Fruit fly (Drosophila melanogaster) whole organism, embryonic: ENCODE data around the gene Nct.

ENCODE experiments used
- ATbp ChIP-seq: fragments of 200-800 bp; sonication (Bioruptor generic); optimal IDR thresholded peaks from 2 replicates; lab custom pipeline; 2017; ENCODE audit warnings: missing biosample characterization, mild to moderate bottlenecking, missing genetic modification characterization, missing genetic modification reagents
- Aef1 ChIP-seq: fragments of 200-800 bp; sonication (Bioruptor generic); IDR thresholded peaks from 3 replicates; pipeline ENCODE4 v1.3.6; 2022; ENCODE audit warnings: missing biosample characterization, missing genetic modification characterization
- Atf6 ChIP-seq: fragments of 200-800 bp; sonication (Bioruptor generic); IDR thresholded peaks from 2 replicates; pipeline ENCODE4 v1.3.6; 2022; ENCODE audit warnings: missing biosample characterization, missing genetic modification characterization
- C15 ChIP-seq: fragments of 200-800 bp; sonication (Bioruptor generic); IDR thresholded peaks from 3 replicates; pipeline ENCODE4 v1.3.6; 2022; ENCODE audit warnings: missing biosample characterization, missing genetic modification characterization
- CG10267 ChIP-seq: fragments of 200-800 bp; sonication (Bioruptor generic); optimal IDR thresholded peaks from 2 replicates; lab custom pipeline; 2018; ENCODE audit warnings: missing biosample characterization, mild to moderate bottlenecking, missing genetic modification characterization, moderate library complexity
- CG11695 ChIP-seq: fragments of 200-800 bp; sonication (Bioruptor generic); IDR thresholded peaks from 3 replicates; pipeline ENCODE4 v1.3.6; 2022; ENCODE audit warnings: missing biosample characterization, missing genetic modification characterization
- CG11723 ChIP-seq: fragments of 200-800 bp; sonication (Bioruptor generic); optimal IDR thresholded peaks from 2 replicates; lab custom pipeline; 2017; ENCODE audit warnings: missing biosample characterization, mild to moderate bottlenecking, missing genetic modification characterization
- CG13123 ChIP-seq: fragments of 200-800 bp; sonication (Bioruptor generic); optimal IDR thresholded peaks from 2 replicates; lab custom pipeline; 2016; ENCODE audit warnings: missing biosample characterization, missing genetic modification characterization
- CG13296 ChIP-seq: fragments of 200-800 bp; sonication (Bioruptor generic); optimal IDR thresholded peaks from 3 replicates; lab custom pipeline; 2018; ENCODE audit warnings: missing biosample characterization, mild to moderate bottlenecking, missing genetic modification characterization
- CG16779 ChIP-seq: fragments of 200-800 bp; sonication (Bioruptor generic); IDR thresholded peaks from 2 replicates; pipeline ENCODE4 v1.3.6; 2022; ENCODE audit warnings: missing biosample characterization, missing genetic modification characterization
- CG17359 ChIP-seq: fragments of 200-800 bp; sonication (Bioruptor generic); optimal IDR thresholded peaks from 3 replicates; lab custom pipeline; 2018; ENCODE audit warnings: missing biosample characterization, mild to moderate bottlenecking, missing genetic modification characterization, moderate library complexity
- CG17912 ChIP-seq: fragments of 200-800 bp; sonication (Bioruptor generic); optimal IDR thresholded peaks from 2 replicates; lab custom pipeline; 2018; ENCODE audit warnings: missing biosample characterization, mild to moderate bottlenecking, missing genetic modification characterization
- CG2116 ChIP-seq: fragments of 200-800 bp; sonication (Bioruptor generic); optimal IDR thresholded peaks from 3 replicates; lab custom pipeline; 2018; ENCODE audit warnings: missing biosample characterization, mild to moderate bottlenecking, missing genetic modification characterization
- CG2875 ChIP-seq: fragments of 200-800 bp; sonication (Bioruptor generic); optimal IDR thresholded peaks from 2 replicates; lab custom pipeline; 2017; ENCODE audit warnings: missing biosample characterization, mild to moderate bottlenecking, missing genetic modification characterization, missing genetic modification reagents
- CG30403 ChIP-seq: fragments of 200-800 bp; sonication (Bioruptor generic); optimal IDR thresholded peaks from 3 replicates; lab custom pipeline; 2016; ENCODE audit warnings: missing biosample characterization, missing genetic modification characterization
- CG4328 ChIP-seq: fragments of 200-800 bp; sonication (Bioruptor generic); optimal IDR thresholded peaks from 3 replicates; lab custom pipeline; 2017; ENCODE audit warnings: missing biosample characterization, missing genetic modification reagents, missing genetic modification characterization
- CG4617 ChIP-seq: fragments of 200-800 bp; sonication (Bioruptor generic); optimal IDR thresholded peaks from 3 replicates; lab custom pipeline; 2016; ENCODE audit warnings: missing biosample characterization, missing genetic modification characterization, borderline replicate concordance
- CG4854 ChIP-seq: fragments of 200-800 bp; sonication (Bioruptor generic); optimal IDR thresholded peaks from 2 replicates; lab custom pipeline; 2016; ENCODE audit warnings: missing biosample characterization, missing genetic modification characterization, inconsistent platforms
- CG7372 ChIP-seq: fragments of 200-800 bp; sonication (Bioruptor generic); IDR thresholded peaks from 2 replicates; pipeline ENCODE4 v1.3.6; 2022; ENCODE audit warnings: missing biosample characterization, missing genetic modification characterization
- CG9817 ChIP-seq: fragments of 200-800 bp; sonication (Bioruptor generic); optimal IDR thresholded peaks from 2 replicates; lab custom pipeline; 2018; ENCODE audit warnings: missing biosample characterization, mild to moderate bottlenecking, missing genetic modification characterization, moderate library complexity
- CHES-1-like ChIP-seq: fragments of 200-800 bp; sonication (Bioruptor generic); optimal IDR thresholded peaks from 2 replicates; lab custom pipeline; 2016; ENCODE audit warnings: missing biosample characterization, missing genetic modification characterization
- Camta ChIP-seq: fragments of 200-800 bp; sonication (Bioruptor generic); optimal IDR thresholded peaks from 2 replicates; lab custom pipeline; 2016; ENCODE audit warnings: missing biosample characterization, missing genetic modification characterization
- Ets65A ChIP-seq: fragments of 200-800 bp; sonication (Bioruptor generic); peaks from one replicate; lab custom pipeline; 2016; ENCODE audit warnings: missing biosample characterization, missing genetic modification characterization
- HLH54F ChIP-seq: fragments of 200-800 bp; sonication (Bioruptor generic); optimal IDR thresholded peaks from 3 replicates; lab custom pipeline; 2016; ENCODE audit warnings: missing biosample characterization, missing genetic modification characterization
- Hr39 ChIP-seq: fragments of >200 bp; optimal IDR thresholded peaks from 2 replicates; lab custom pipeline; 2017
- Nf-YC ChIP-seq: fragments of 200-800 bp; optimal IDR thresholded peaks from 3 replicates; lab custom pipeline; 2019; ENCODE audit warnings: missing biosample characterization, mild to moderate bottlenecking, missing genetic modification characterization, moderate library complexity
- Poxn ChIP-seq: fragments of 200-800 bp; sonication (Bioruptor generic); IDR thresholded peaks from 2 replicates; pipeline ENCODE4 v1.3.6; 2022; ENCODE audit warnings: missing biosample characterization, missing genetic modification characterization
- Ptx1 ChIP-seq: fragments of 200-800 bp; sonication (Bioruptor generic); IDR thresholded peaks from 2 replicates; pipeline ENCODE4 v1.3.6; 2022; ENCODE audit warnings: missing biosample characterization, missing genetic modification characterization
- Rfx ChIP-seq: fragments of 200-800 bp; sonication (Bioruptor generic); IDR thresholded peaks from 2 replicates; pipeline ENCODE4 v1.3.6; 2022; ENCODE audit warnings: missing biosample characterization, missing genetic modification characterization
- Xbp1 ChIP-seq: fragments of 200-800 bp; sonication (Bioruptor generic); optimal IDR thresholded peaks from 3 replicates; lab custom pipeline; 2016; ENCODE audit warnings: missing biosample characterization, mild to moderate bottlenecking, missing genetic modification characterization
- ab ChIP-seq: fragments of 200-800 bp; sonication (Bioruptor generic); optimal IDR thresholded peaks from 2 replicates; lab custom pipeline; 2016; ENCODE audit warnings: missing biosample characterization, missing genetic modification characterization
- ac ChIP-seq: fragments of 200-800 bp; sonication (Bioruptor generic); optimal IDR thresholded peaks from 3 replicates; lab custom pipeline; 2017; ENCODE audit warnings: missing biosample characterization, mild to moderate bottlenecking, missing genetic modification characterization
- bcd ChIP-seq: fragments of 200-800 bp; sonication (Bioruptor generic); optimal IDR thresholded peaks from 2 replicates; lab custom pipeline; 2017; ENCODE audit warnings: missing biosample characterization, mild to moderate bottlenecking, missing genetic modification characterization
- cg ChIP-seq: fragments of 200-800 bp; sonication (Bioruptor generic); optimal IDR thresholded peaks from 3 replicates; lab custom pipeline; 2019; ENCODE audit warnings: missing biosample characterization, mild to moderate bottlenecking, missing genetic modification characterization, moderate library complexity
- croc ChIP-seq: fragments of 200-800 bp; sonication (Bioruptor generic); conservative IDR thresholded peaks from 3 replicates; pipeline ENCODE4 v1.3.6; 2022; ENCODE audit warnings: missing biosample characterization, missing genetic modification characterization
- crp ChIP-seq, 2 experiments: fragments of 200-800 bp; sonication (Bioruptor generic); optimal IDR thresholded peaks; 2 replicates in 1 of 2; 3 replicates in 1 of 2; lab custom pipeline; 2017; ENCODE audit warnings: missing biosample characterization in 2 of 2, missing genetic modification characterization in 2 of 2, mild to moderate bottlenecking in 1 of 2, moderate library complexity in 1 of 2
- dan ChIP-seq: fragments of 200-800 bp; sonication (Bioruptor generic); IDR thresholded peaks from 2 replicates; pipeline ENCODE4 v1.3.6; 2022; ENCODE audit warnings: missing biosample characterization, missing genetic modification characterization
- danr ChIP-seq: fragments of 200-800 bp; sonication (Bioruptor generic); IDR thresholded peaks from 2 replicates; pipeline ENCODE4 v1.3.6; 2022; ENCODE audit warnings: missing biosample characterization, missing genetic modification characterization
- gcm ChIP-seq: fragments of 200-800 bp; sonication (Bioruptor generic); optimal IDR thresholded peaks from 2 replicates; lab custom pipeline; 2019; ENCODE audit warnings: missing biosample characterization, mild to moderate bottlenecking, missing genetic modification characterization, moderate library complexity
- grau ChIP-seq: fragments of 200-800 bp; optimal IDR thresholded peaks from 3 replicates; lab custom pipeline; 2019; ENCODE audit warnings: missing biosample characterization, mild to moderate bottlenecking, missing genetic modification characterization, moderate library complexity
- jing ChIP-seq: fragments of 200-800 bp; sonication (Bioruptor generic); optimal IDR thresholded peaks from 2 replicates; lab custom pipeline; 2018; ENCODE audit warnings: missing biosample characterization, mild to moderate bottlenecking, missing genetic modification characterization
- ken ChIP-seq: fragments of 200-800 bp; sonication (Bioruptor generic); IDR thresholded peaks from 3 replicates; pipeline ENCODE4 v1.3.6; 2022; ENCODE audit warnings: missing biosample characterization, missing genetic modification characterization
- luna ChIP-seq: fragments of 200-800 bp; sonication (Bioruptor generic); optimal IDR thresholded peaks from 2 replicates; lab custom pipeline; 2016; ENCODE audit warnings: missing biosample characterization, missing genetic modification characterization
- maf-S ChIP-seq: fragments of 200-800 bp; sonication (Bioruptor generic); optimal IDR thresholded peaks from 2 replicates; lab custom pipeline; 2016; ENCODE audit warnings: missing biosample characterization, missing genetic modification characterization
- nmo ChIP-seq: fragments of 200-800 bp; sonication (Bioruptor generic); optimal IDR thresholded peaks from 2 replicates; lab custom pipeline; 2018; ENCODE audit warnings: missing biosample characterization, mild to moderate bottlenecking, missing genetic modification characterization, moderate library complexity
- org-1 ChIP-seq: fragments of 200-800 bp; sonication (Bioruptor generic); optimal IDR thresholded peaks from 2 replicates; lab custom pipeline; 2017; ENCODE audit warnings: missing biosample characterization, missing genetic modification characterization
- pzg ChIP-seq: fragments of 200-800 bp; sonication (Bioruptor generic); optimal IDR thresholded peaks from 3 replicates; lab custom pipeline; 2018; ENCODE audit warnings: missing biosample characterization, mild to moderate bottlenecking, missing genetic modification characterization, moderate library complexity
- scrt ChIP-seq: fragments of 200-800 bp; sonication (Bioruptor generic); optimal IDR thresholded peaks from 2 replicates; lab custom pipeline; 2018; ENCODE audit warnings: missing biosample characterization, mild to moderate bottlenecking, missing genetic modification characterization, moderate library complexity
- wdn ChIP-seq: fragments of 200-800 bp; sonication (Bioruptor generic); IDR thresholded peaks from 2 replicates; pipeline ENCODE4 v1.3.6; 2022; ENCODE audit warnings: missing biosample characterization, missing genetic modification characterization
- yki ChIP-seq: fragments of >200 bp; optimal IDR thresholded peaks from 3 replicates; lab custom pipeline; 2018

The Nct gene

dm6 chr3R:24810844-24811625 lies 40.4 kb upstream of the Nct start (continued):
- TF ChIP-seq crp (GFP tag; optimal IDR thresholded peaks at IDR 0.05; lab: Kevin White, UChicago) (peak in 1 of 2 experiments; percentile 39), CG4854 (GFP tag; lab: Kevin White, UChicago) (peak; percentile 76), CG11695 (GFP tag; lab: Robert Waterston, UW) (peak; percentile 98), pzg (GFP tag; lab: Kevin White, UChicago) (peak; percentile 17), Atf6 (GFP tag; lab: Robert Waterston, UW) (peak; percentile 94), grau (tag; lab: Kevin White, UChicago) (peak; percentile 91), yki (lab: Kevin White, UChicago) (no peak), cg (GFP tag; lab: Kevin White, UChicago) (no peak), bcd (peak; percentile 82), CG11723 (peak; percentile 81), scrt (GFP tag; lab: Kevin White, UChicago) (peak; percentile 83), nmo (GFP tag; lab: Kevin White, UChicago) (peak; percentile 88), CG4617 (GFP tag; lab: Kevin White, UChicago) (peak; percentile 36), ac (GFP tag; lab: Kevin White, UChicago) (peak; percentile 30), CG16779 (GFP tag; lab: Robert Waterston, UW) (peak; percentile 78), CG2116 (peak; percentile 38), danr (GFP tag; lab: Robert Waterston, UW) (peak; percentile 75), CG17359 (peak; percentile 93), C15 (GFP tag; lab: Robert Waterston, UW) (peak; percentile 83), CG13123 (peak; percentile 73), ATbp (GFP tag; lab: Kevin White, UChicago) (peak; percentile 78), Aef1 (GFP tag; lab: Robert Waterston, UW) (peak; percentile 89), CG13296 (GFP tag; lab: Kevin White, UChicago) (peak; percentile 91), Xbp1 (GFP tag; lab: Kevin White, UChicago) (peak; percentile 91), ken (GFP tag; lab: Robert Waterston, UW) (peak; percentile 89), Poxn (peak; percentile 60; the same call in 1 of the 2 replicates), CG4328 (peak; percentile 69), CG30403 (GFP tag; lab: Kevin White, UChicago) (peak; percentile 80), Rfx (GFP tag; lab: Robert Waterston, UW) (peak; percentile 95), CG17912 (GFP tag; lab: Kevin White, UChicago) (peak; percentile 49), CG10267 (peak; percentile 63), dan (peak; percentile 6; the same call in 1 of the 2 replicates), HLH54F (GFP tag; lab: Kevin White, UChicago) (peak; percentile 92), Camta (GFP tag; lab: Kevin White, UChicago) (peak; percentile 78), Ptx1 (GFP tag; lab: Robert Waterston, UW) (peak; percentile 86), jing (peak; percentile 76), wdn (GFP tag; lab: Robert Waterston, UW) (peak; percentile 81), ab (GFP tag; lab: Kevin White, UChicago) (peak; percentile 78), CHES-1-like (GFP tag; lab: Kevin White, UChicago) (peak; percentile 82), luna (GFP tag; lab: Kevin White, UChicago) (peak; percentile 69), CG7372 (GFP tag; lab: Robert Waterston, UW) (peak; percentile 86), maf-S (peak; percentile 80), CG9817 (peak; percentile 90), Hr39 (no peak), Ets65A (peak; percentile 97), gcm (GFP tag; lab: Kevin White, UChicago) (peak; percentile 82), Nf-YC (peak; percentile 72), org-1 (GFP tag; lab: Kevin White, UChicago) (peak; percentile 85), CG2875 (GFP tag; lab: Kevin White, UChicago) (peak; percentile 77), croc (GFP tag; lab: Robert Waterston, UW) (peak; percentile 58; the same call in 2 of the 3 replicates)
